Worm (Caenorhabditis elegans) whole organism, L3 larva: ENCODE results near the gene srd-12.

Experiments used
- aly-2 ChIP-seq: fragments of 150-350 bp; optimal IDR thresholded peaks from 2 replicates; lab custom pipeline; 2014; ENCODE audit warnings: missing biosample characterization, missing genetic modification characterization
- ama-1 ChIP-seq: fragments of 150-350 bp; optimal IDR thresholded peaks from 2 replicates; lab custom pipeline; 2018
- ceh-28 ChIP-seq: fragments of 150-350 bp; optimal IDR thresholded peaks from 2 replicates; lab custom pipeline; 2014; ENCODE audit warnings: missing biosample characterization, missing genetic modification reagents, missing genetic modification characterization
- ceh-82 ChIP-seq: fragments of 150-350 bp; optimal IDR thresholded peaks from 2 replicates; lab custom pipeline; 2014; ENCODE audit warnings: missing biosample characterization, missing genetic modification characterization
- ceh-9 ChIP-seq: sonication (generic microtip); optimal IDR thresholded peaks from 2 replicates; lab custom pipeline; 2018; ENCODE audit warnings: missing biosample characterization, missing genetic modification characterization
- daf-12 ChIP-seq: fragments of 150-350 bp; optimal IDR thresholded peaks from 2 replicates; lab custom pipeline; 2014; ENCODE audit warnings: missing biosample characterization, missing genetic modification reagents, missing genetic modification characterization
- elt-1 ChIP-seq: fragments of 150-350 bp; optimal IDR thresholded peaks from 2 replicates; lab custom pipeline; 2014; ENCODE audit warnings: missing biosample characterization, missing genetic modification characterization
- elt-2 ChIP-seq: sonication (generic microtip); optimal IDR thresholded peaks from 2 replicates; lab custom pipeline; 2016; ENCODE audit warnings: missing genetic modification reagents, mild to moderate bottlenecking, missing genetic modification characterization, missing compliant biosample characterization
- elt-3 ChIP-seq, 3 experiments: fragments of 150-350 bp in 1 of 3; sonication (generic microtip) in 2 of 3; optimal IDR thresholded peaks; 2 replicates in 2 of 3; 4 replicates in 1 of 3; lab custom pipeline; 2014 to 2017; ENCODE audit warnings: missing biosample characterization in 3 of 3, missing genetic modification characterization in 3 of 3
- eor-1 ChIP-seq, 2 experiments: fragments of 150-350 bp; optimal IDR thresholded peaks; 2 replicates each; lab custom pipeline; 2014 to 2018; ENCODE audit warnings: missing biosample characterization in 2 of 2, missing genetic modification characterization in 2 of 2
- fkh-10 ChIP-seq: sonication (generic microtip); optimal IDR thresholded peaks from 2 replicates; lab custom pipeline; 2017; ENCODE audit warnings: missing biosample characterization, missing genetic modification reagents, missing genetic modification characterization
- hmg-11 ChIP-seq: sonication (generic microtip); optimal IDR thresholded peaks from 2 replicates; lab custom pipeline; 2016; ENCODE audit warnings: missing genetic modification characterization, missing compliant biosample characterization
- jun-1 ChIP-seq: fragments of 150-350 bp; optimal IDR thresholded peaks from 2 replicates; lab custom pipeline; 2014; ENCODE audit warnings: missing biosample characterization, missing genetic modification reagents, missing genetic modification characterization
- lin-15B ChIP-seq: fragments of 150-350 bp; optimal IDR thresholded peaks from 2 replicates; lab custom pipeline; 2014; ENCODE audit warnings: missing biosample characterization, missing genetic modification characterization
- lin-39 ChIP-seq: fragments of 150-350 bp; optimal IDR thresholded peaks from 2 replicates; lab custom pipeline; 2018; ENCODE audit warnings: missing biosample characterization, missing genetic modification reagents, missing genetic modification characterization
- mdl-1 ChIP-seq: fragments of 150-350 bp; optimal IDR thresholded peaks from 2 replicates; lab custom pipeline; 2014; ENCODE audit warnings: missing biosample characterization, missing genetic modification characterization
- mml-1 ChIP-seq: fragments of 150-350 bp; sonication (generic microtip); optimal IDR thresholded peaks from 3 replicates; lab custom pipeline; 2014; ENCODE audit warnings: missing biosample characterization, missing genetic modification characterization
- nfya-1 ChIP-seq: sonication (generic microtip); optimal IDR thresholded peaks from 2 replicates; lab custom pipeline; 2017; ENCODE audit warnings: missing genetic modification characterization, mild to moderate bottlenecking, missing compliant biosample characterization, antibody characterized with exemption, moderate library complexity; ENCODE audit not compliant: insufficient read depth
- nhr-11 ChIP-seq: fragments of 150-350 bp; optimal IDR thresholded peaks from 2 replicates; lab custom pipeline; 2014; ENCODE audit warnings: missing biosample characterization, missing genetic modification characterization
- nhr-12 ChIP-seq: fragments of 150-350 bp; optimal IDR thresholded peaks from 2 replicates; lab custom pipeline; 2014; ENCODE audit warnings: missing biosample characterization, missing genetic modification characterization
- nhr-237 ChIP-seq: fragments of 150-350 bp; optimal IDR thresholded peaks from 2 replicates; lab custom pipeline; 2014; ENCODE audit warnings: missing biosample characterization, missing genetic modification characterization
- nhr-25 ChIP-seq: sonication (generic microtip); optimal IDR thresholded peaks from 2 replicates; lab custom pipeline; 2017; ENCODE audit warnings: missing biosample characterization, missing genetic modification characterization
- nhr-43 ChIP-seq: sonication (generic microtip); optimal IDR thresholded peaks from 2 replicates; lab custom pipeline; 2016; ENCODE audit warnings: mild to moderate bottlenecking, missing genetic modification characterization, missing compliant biosample characterization; ENCODE audit not compliant: poor library complexity, severe bottlenecking
- nhr-67 ChIP-seq: fragments of 150-350 bp; optimal IDR thresholded peaks from 2 replicates; lab custom pipeline; 2014; ENCODE audit warnings: missing biosample characterization, missing genetic modification characterization
- nhr-76 ChIP-seq: fragments of 150-350 bp; sonication (generic microtip); optimal IDR thresholded peaks from 5 replicates; lab custom pipeline; 2014; ENCODE audit warnings: missing biosample characterization, missing genetic modification characterization
- nhr-77 ChIP-seq: fragments of 150-350 bp; optimal IDR thresholded peaks from 2 replicates; lab custom pipeline; 2014; ENCODE audit warnings: missing biosample characterization, missing genetic modification characterization
- pha-4 ChIP-seq: fragments of 150-350 bp; optimal IDR thresholded peaks from 2 replicates; lab custom pipeline; 2014; ENCODE audit warnings: missing biosample characterization, missing genetic modification reagents, missing genetic modification characterization
- pqm-1 ChIP-seq: fragments of 150-350 bp; optimal IDR thresholded peaks from 2 replicates; lab custom pipeline; 2017; ENCODE audit warnings: missing biosample characterization, missing genetic modification characterization, inconsistent platforms
- skn-1 ChIP-seq: fragments of 150-350 bp; optimal IDR thresholded peaks from 2 replicates; lab custom pipeline; 2014; ENCODE audit warnings: missing biosample characterization, missing genetic modification characterization
- snpc-4 ChIP-seq: fragments of 150-350 bp; optimal IDR thresholded peaks from 2 replicates; lab custom pipeline; 2014; ENCODE audit warnings: missing biosample characterization, missing genetic modification characterization
- unc-39 ChIP-seq: sonication (generic microtip); optimal IDR thresholded peaks from 4 replicates; lab custom pipeline; 2017; ENCODE audit warnings: missing biosample characterization, missing genetic modification characterization
- unc-62 ChIP-seq: fragments of 150-350 bp; sonication (generic microtip); optimal IDR thresholded peaks from 4 replicates; lab custom pipeline; 2014; ENCODE audit warnings: missing biosample characterization, missing genetic modification reagents, missing genetic modification characterization
- zag-1 ChIP-seq: fragments of 150-350 bp; optimal IDR thresholded peaks from 2 replicates; lab custom pipeline; 2014; ENCODE audit warnings: missing biosample characterization, missing genetic modification characterization
- ztf-11 ChIP-seq: fragments of 150-350 bp; optimal IDR thresholded peaks from 2 replicates; lab custom pipeline; 2014; ENCODE audit warnings: missing biosample characterization, missing genetic modification characterization
- ztf-4 ChIP-seq: fragments of 150-350 bp; optimal IDR thresholded peaks from 2 replicates; lab custom pipeline; 2014; ENCODE audit warnings: missing biosample characterization, missing genetic modification characterization

Gene srd-12

ce11 chrIV:5603321-5603720 is 26.7 kb downstream of the srd-12 start:
- no peak for TF ChIP-seq unc-39 (tag; lab: Kevin White, UChicago)
- TF ChIP-seq ztf-11 (tag; lab: Kevin White, UChicago): no peak
- no peak for TF ChIP-seq nhr-25 (tag; lab: Kevin White, UChicago)
- no peak for TF ChIP-seq mml-1 (tag; lab: Kevin White, UChicago)
- no peak for TF ChIP-seq jun-1 (tag; lab: Kevin White, UChicago)
- no peak for TF ChIP-seq elt-1 (tag; lab: Kevin White, UChicago)
- peak; percentile 100 for TF ChIP-seq pha-4
- peak; percentile 34 for TF ChIP-seq nfya-1

- TF ChIP-seq nhr-237 (tag; lab: Kevin White, UChicago) (no peak), lin-15B (tag; lab: Kevin White, UChicago) (no peak), elt-3 (tag; optimal IDR thresholded peaks at IDR 0.05; lab: Kevin White, UChicago) (no peak), lin-39 (tag; lab: Kevin White, UChicago) (no peak), ztf-4 (tag; lab: Kevin White, UChicago) (no peak)
These were observed 27.6 kb downstream of the srd-12 start for ce11 chrIV:5602415-5602814.

ce11 chrIV:5600316-5600715 is 29.7 kb downstream of the srd-12 start:
- TF ChIP-seq ceh-28 (tag; lab: Kevin White, UChicago) (no peak), nhr-12 (tag; lab: Kevin White, UChicago) (no peak), nfya-1 (peak; percentile 58), daf-12 (tag; lab: Kevin White, UChicago) (no peak), lin-39 (tag; lab: Kevin White, UChicago) (peak; percentile 47), zag-1 (tag; lab: Kevin White, UChicago) (no peak), nhr-237 (tag; lab: Kevin White, UChicago) (no peak), elt-2 (no peak), hmg-11 (tag; lab: Kevin White, UChicago) (peak; percentile 58), pha-4 (peak; percentile 89), ceh-82 (tag; lab: Kevin White, UChicago) (no peak), nhr-11 (no peak), ztf-11 (tag; lab: Kevin White, UChicago) (no peak), elt-1 (tag; lab: Kevin White, UChicago) (no peak), elt-3 (tag; optimal IDR thresholded peaks at IDR 0.05; lab: Kevin White, UChicago) (no peak), skn-1 (no peak), fkh-10 (GFP tag; lab: Kevin White, UChicago) (no peak), nhr-43 (tag; lab: Kevin White, UChicago) (peak; percentile 51), nhr-76 (no peak), aly-2 (no peak), jun-1 (tag; lab: Kevin White, UChicago) (no peak), snpc-4 (tag; lab: Kevin White, UChicago) (no peak), pqm-1 (tag; lab: Kevin White, UChicago) (no peak), unc-62 (GFP tag; lab: Kevin White, UChicago) (no peak), eor-1 (tag; optimal IDR thresholded peaks at IDR 0.05; lab: Kevin White, UChicago) (no peak), nhr-77 (tag; lab: Kevin White, UChicago) (no peak), ceh-9 (tag; lab: Kevin White, UChicago) (no peak), unc-39 (tag; lab: Kevin White, UChicago) (no peak), mdl-1 (tag; lab: Kevin White, UChicago) (no peak), nhr-67 (tag; lab: Kevin White, UChicago) (no peak)
- TF ChIP-seq, all 47 proteins: peak for 5

ce11 chrIV:5598515-5599132 is 31.4 kb downstream of the srd-12 start:
- TF ChIP-seq nhr-76 (no peak), ama-1 (lab: Kevin White, UChicago) (peak; percentile 49), lin-15B (tag; lab: Kevin White, UChicago) (no peak), nhr-43 (tag; lab: Kevin White, UChicago) (peak; percentile 16), pha-4 (peak; percentile 54), nhr-25 (tag; lab: Kevin White, UChicago) (no peak)
